Worm (Caenorhabditis elegans): ENCODE results near the gene F36F12.3.
A peak's percentile ranks its signal among the peaks of the same experiment; 100 is the strongest.

The F36F12.3 gene

DNA sequence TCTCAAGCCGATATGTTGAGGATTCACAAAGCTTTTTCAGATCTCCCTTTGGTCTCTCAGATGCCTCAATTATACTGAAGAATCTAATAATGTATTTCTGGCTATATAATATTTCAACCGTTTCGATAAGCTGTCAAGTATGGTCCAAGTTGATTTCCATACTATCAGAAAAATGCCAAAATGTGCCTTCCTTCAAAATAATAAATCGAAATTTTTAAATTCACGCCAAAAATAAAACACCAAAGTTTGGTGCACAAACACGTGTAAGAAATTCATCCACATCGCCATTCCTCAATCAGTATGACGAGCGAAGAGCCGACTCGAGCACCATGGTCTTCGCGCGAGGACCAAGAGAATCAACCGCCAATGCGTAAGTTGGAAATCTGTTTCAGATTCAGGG lies 33.9 kb downstream of the F36F12.3 start, which contains the start of gene F22F7.11:
TSS of gene F22F7.11 (plus strand) at position 301 of the 400 bp plus-strand sequence.
- TF ChIP-seq W03F9.2 (tag; optimal IDR thresholded peaks at IDR 0.05): no peak
- no peak for TF ChIP-seq dao-5 (tag; optimal IDR thresholded peaks at IDR 0.05)
- no peak for TF ChIP-seq him-1 (tag; optimal IDR thresholded peaks at IDR 0.05)

DNA sequence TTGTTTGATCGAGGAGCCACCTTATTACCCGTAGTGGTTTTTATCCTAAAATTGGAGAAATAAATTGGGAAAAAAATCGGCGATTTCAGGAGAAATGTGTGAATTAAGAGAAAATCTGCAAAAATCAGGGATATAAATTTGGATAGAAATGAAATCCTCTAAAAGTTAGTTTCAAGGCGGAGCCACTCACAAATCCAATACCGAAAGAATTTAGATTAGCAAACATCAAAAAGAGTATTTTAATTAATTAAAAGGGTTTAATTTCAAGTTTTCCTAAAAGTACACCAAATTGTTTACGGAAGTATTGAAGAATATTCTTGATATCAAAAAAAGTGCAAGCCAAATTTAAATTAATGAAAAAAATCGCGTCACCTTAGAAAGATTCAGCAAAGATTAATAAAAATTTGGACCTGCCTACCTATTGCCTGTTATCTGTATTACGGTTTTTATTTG lies 36.3 kb downstream of the F36F12.3 start, which contains the start of gene F22F7.8:
TSS of gene F22F7.8 (minus strand) at position 51 of the 453 bp plus-strand sequence.
- no peak for TF ChIP-seq dao-5 (tag; optimal IDR thresholded peaks at IDR 0.05)
- no peak for TF ChIP-seq him-1 (tag; optimal IDR thresholded peaks at IDR 0.05)
- TF ChIP-seq W03F9.2 (tag; optimal IDR thresholded peaks at IDR 0.05): no peak

DNA sequence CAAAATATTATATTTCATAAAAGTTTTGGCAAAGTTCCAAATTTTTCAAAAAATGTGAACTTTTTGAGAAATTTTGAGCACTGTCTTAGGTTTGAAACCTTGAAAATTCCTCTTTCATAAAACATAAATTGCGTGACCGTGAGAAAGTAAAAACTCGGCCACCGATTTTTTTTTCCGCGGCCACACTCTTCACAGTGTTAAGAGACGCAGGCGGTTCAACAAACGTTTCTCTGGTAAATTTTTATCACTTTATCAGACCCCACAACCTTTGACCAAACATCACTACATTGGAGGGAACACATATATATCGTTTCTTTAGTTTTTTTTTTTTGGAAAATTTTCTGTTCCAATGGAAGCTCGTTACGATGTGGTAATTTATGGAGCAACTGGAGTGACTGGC lies 36.9 kb downstream of the F36F12.3 start, which contains the start of gene F22F7.2:
TSS of gene F22F7.2 (plus strand) at position 266 of the 400 bp plus-strand sequence.
- TF ChIP-seq W03F9.2 (tag; optimal IDR thresholded peaks at IDR 0.05) (no peak), him-1 (tag; optimal IDR thresholded peaks at IDR 0.05) (no peak), dao-5 (tag; optimal IDR thresholded peaks at IDR 0.05) (no peak)

DNA sequence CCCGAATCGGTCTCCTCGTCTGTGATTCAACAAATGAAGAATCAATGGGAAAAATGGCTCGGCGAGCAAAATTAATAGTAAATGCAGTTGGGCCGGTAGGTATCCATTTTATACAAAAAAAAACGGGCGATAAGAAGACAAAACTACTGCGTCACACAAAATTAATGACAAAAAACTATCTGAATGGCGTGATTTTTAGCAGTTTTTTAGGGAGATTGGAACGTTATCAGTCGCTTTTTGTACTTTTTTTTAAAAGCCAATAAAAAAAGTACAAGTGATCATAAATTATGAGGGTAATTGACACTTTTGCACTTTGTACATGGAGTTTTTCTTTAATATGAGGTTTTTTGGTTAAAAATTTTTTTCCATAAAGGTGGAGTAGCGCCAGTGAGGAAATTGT lies 37.6 kb downstream of the F36F12.3 start:
- TF ChIP-seq him-1 (tag; optimal IDR thresholded peaks at IDR 0.05) (no peak), dao-5 (tag; optimal IDR thresholded peaks at IDR 0.05) (no peak), W03F9.2 (tag; optimal IDR thresholded peaks at IDR 0.05) (no peak)

DNA sequence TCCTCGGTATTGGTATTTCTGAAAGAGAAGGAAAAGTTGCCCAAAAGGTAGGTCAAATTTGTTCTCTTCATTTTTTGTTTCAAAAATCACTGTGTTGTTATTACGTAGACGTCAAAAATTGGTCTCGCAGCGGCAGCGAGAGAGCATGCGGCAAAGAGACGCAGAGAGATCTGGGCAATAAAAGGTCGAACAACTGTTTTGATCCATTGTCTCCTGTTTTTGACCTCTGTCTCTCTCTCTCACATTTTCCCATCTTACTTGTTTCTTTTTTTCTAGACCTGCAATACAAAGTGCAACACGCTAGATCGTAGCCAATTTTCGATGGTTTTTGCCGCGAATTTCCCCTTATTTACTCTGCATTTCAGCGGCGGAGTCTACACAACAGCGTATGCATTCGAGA lies 41.0 kb downstream of the F36F12.3 start:
- TF ChIP-seq him-1 (tag; optimal IDR thresholded peaks at IDR 0.05) (no peak), dao-5 (tag; optimal IDR thresholded peaks at IDR 0.05) (no peak), W03F9.2 (tag; optimal IDR thresholded peaks at IDR 0.05) (no peak)

DNA sequence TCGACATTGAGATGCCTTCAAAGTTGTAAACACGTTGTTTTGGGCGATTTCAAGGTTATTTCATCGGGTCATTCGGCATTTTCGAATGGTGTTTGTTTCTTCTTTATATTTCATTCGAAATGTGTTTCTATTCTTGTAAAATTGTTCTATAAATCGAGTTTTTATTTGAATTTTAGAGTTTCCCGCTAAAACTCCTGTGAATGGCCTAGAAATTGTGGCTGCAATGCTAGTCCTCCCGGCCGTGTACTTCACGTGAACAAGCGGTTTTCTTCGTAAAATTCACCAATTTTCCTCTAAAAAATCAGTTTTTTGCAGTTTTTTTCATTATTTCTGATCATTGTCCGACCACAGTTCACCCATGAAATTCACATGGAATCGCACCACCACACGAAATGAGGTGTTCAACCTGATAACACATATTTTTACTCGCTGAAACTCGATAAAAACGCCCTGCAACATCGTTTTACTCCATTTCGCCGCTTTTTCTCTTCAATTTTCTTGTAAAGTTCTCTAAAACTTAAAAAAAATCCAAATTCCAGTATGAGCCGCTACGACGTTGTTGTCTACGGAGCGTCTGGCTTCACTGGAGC lies 41.5 kb downstream of the F36F12.3 start, which contains the start of gene ldp-1:
TSS of gene ldp-1 (plus strand) at position 540 of the 590 bp plus-strand sequence.
- TF ChIP-seq W03F9.2 (tag; optimal IDR thresholded peaks at IDR 0.05) (peak; percentile 63), him-1 (tag; optimal IDR thresholded peaks at IDR 0.05) (peak; percentile 75), dao-5 (tag; optimal IDR thresholded peaks at IDR 0.05) (no peak)

DNA sequence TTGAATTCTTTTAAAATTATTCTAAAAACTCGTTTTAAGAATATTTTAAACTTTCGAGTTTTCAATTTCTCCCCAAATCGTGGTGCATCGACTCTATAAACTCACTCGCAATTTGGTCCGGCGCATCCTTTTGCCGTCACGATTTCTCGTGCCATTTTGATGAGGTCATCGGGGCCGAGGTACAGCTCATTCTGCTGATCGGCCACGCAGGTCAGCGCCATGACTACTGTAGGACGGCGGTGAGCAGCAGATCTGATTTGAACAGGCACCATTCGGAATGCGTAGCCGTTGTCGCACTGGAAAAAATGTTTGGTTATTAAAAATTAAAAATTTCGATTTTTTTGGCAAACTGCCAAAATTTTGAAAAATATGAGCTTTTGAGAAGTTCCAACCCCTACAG lies 47.1 kb downstream of the F36F12.3 start:
- TF ChIP-seq dao-5 (tag; optimal IDR thresholded peaks at IDR 0.05) (no peak), W03F9.2 (tag; optimal IDR thresholded peaks at IDR 0.05) (no peak), him-1 (tag; optimal IDR thresholded peaks at IDR 0.05) (no peak)

DNA sequence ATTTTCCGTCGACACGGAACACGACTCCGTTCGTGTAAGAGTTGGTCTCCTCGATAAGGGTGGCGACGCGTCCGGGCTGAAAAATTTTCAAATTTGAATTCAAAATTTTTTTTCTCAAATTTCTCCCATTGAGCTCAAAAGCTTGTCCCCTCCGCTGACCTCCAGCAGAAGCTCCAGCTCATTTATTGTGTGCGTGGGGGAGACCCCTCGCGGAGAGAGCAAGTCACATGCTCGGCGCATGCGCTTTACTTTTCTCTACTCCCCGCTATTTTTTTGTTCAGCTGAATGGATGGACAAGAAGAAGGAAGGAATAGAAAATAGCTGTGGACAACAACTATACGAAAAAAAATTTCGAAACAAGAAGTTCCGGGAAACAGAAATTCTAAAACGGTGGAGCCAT lies 47.9 kb downstream of the F36F12.3 start:
- TF ChIP-seq W03F9.2 (tag; optimal IDR thresholded peaks at IDR 0.05) (no peak), him-1 (tag; optimal IDR thresholded peaks at IDR 0.05) (peak; percentile 86), dao-5 (tag; optimal IDR thresholded peaks at IDR 0.05) (no peak)

DNA sequence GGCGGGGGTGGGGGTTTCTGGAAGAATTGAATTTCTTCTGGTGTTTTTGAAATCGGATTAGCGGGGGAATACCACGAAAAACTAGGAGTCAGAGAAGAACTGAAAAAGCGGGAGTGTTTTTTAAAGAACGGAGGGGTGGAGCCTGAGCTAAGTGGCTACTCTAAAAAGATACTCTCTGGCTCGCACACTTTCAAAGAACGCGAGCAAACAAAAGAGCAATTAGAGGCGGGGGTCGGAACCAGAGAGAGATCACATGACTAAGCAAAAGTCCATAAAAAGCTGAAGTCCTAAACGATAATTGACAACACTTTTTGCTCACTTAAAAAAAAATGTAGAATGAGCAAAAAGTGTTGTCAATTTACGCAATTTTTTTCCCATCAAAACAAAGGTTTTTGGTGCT lies 48.7 kb downstream of the F36F12.3 start:
- no peak for TF ChIP-seq W03F9.2 (tag; optimal IDR thresholded peaks at IDR 0.05)
- TF ChIP-seq dao-5 (tag; optimal IDR thresholded peaks at IDR 0.05): no peak
- TF ChIP-seq him-1 (tag; optimal IDR thresholded peaks at IDR 0.05): no peak

DNA sequence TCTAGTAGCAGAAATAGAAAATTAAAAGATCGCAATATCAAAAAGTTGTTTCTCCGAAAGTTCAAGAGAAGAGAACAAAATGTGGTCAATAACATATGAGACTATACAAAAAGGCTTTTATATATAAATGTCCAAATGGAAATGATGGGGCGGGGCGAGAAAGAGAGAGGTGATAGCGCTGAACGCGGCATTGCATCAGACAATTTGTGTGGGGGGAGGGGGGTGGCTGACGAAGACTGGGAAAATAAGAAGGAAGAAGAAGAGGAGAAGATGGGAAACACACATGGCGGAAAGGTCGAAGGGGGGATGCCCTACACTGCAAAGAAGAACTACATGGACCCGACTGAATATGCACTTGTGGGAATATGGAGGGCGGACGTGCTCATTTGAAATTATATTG lies 49.7 kb downstream of the F36F12.3 start:
- TF ChIP-seq dao-5 (tag; optimal IDR thresholded peaks at IDR 0.05) (no peak), him-1 (tag; optimal IDR thresholded peaks at IDR 0.05) (peak; percentile 42), W03F9.2 (tag; optimal IDR thresholded peaks at IDR 0.05) (no peak)

DNA sequence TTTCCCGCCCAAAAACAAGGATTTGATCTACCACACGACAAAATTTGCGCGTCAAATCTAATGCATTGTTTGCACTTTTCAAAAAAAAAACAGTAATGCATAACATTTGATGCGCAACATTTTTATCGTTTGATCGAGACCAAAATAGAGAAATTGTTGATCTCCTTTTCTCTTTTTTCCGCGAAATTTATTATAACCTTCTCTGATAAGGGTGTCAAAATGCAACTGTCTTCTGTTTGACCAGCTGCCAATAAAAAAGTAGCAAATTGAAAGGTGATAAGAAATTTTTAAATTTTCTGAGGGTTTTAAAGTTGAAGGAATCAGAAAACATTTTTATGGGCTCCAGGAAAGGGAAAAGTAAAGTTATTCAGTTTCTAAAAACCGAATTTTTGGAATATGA lies 51.4 kb downstream of the F36F12.3 start:
- TF ChIP-seq dao-5 (tag; optimal IDR thresholded peaks at IDR 0.05): no peak
- TF ChIP-seq W03F9.2 (tag; optimal IDR thresholded peaks at IDR 0.05): no peak
- TF ChIP-seq him-1 (tag; optimal IDR thresholded peaks at IDR 0.05): no peak

DNA sequence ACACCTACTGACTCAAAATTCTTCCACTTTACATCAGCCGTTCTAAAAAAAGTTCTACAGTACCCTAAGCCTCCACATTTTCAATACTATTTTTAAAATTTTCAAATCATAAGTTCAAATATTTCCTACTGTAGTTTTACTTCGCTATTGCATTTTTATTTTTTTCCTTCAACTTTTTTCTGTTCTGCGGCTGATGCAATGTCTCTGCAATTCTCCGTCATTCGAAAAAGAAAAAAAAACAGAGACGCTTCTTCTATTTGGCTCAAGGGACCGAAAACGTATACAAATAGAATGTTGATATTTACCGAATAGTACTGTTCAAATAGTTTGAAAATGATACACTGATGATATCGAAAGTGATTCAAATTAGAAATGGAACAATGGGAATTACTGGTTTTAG lies 52.7 kb downstream of the F36F12.3 start:
- TF ChIP-seq dao-5 (tag; optimal IDR thresholded peaks at IDR 0.05) (no peak), W03F9.2 (tag; optimal IDR thresholded peaks at IDR 0.05) (no peak), him-1 (tag; optimal IDR thresholded peaks at IDR 0.05) (peak; percentile 23)

All from whole organism, L4/young adult.